Worm (Caenorhabditis elegans) whole organism, L4 larva: ENCODE results near the gene mct-4.

ENCODE experiments used
- F26F4.8 ChIP-seq: fragments of 200-800 bp; sonication (Bioruptor generic); conservative IDR thresholded peaks from 2 replicates; pipeline ENCODE4 v1.3.6; 2022; ENCODE audit warnings: missing genetic modification characterization, missing compliant biosample characterization
- F37D6.2 ChIP-seq: sonication (generic microtip); optimal IDR thresholded peaks from 2 replicates; lab custom pipeline; 2016; ENCODE audit warnings: mild to moderate bottlenecking, missing genetic modification characterization, missing compliant biosample characterization
- F49E8.2 ChIP-seq: sonication (generic microtip); optimal IDR thresholded peaks from 2 replicates; lab custom pipeline; 2016; ENCODE audit warnings: missing compliant biosample characterization, mild to moderate bottlenecking, missing genetic modification characterization, borderline replicate concordance
- Y48G9A.11 ChIP-seq: fragments of 200-800 bp; sonication (Bioruptor generic); IDR thresholded peaks from 2 replicates; pipeline ENCODE4 v1.3.6; 2022; ENCODE audit warnings: missing genetic modification reagents, missing genetic modification characterization, missing compliant biosample characterization
- ZK337.2 ChIP-seq: fragments of 200-800 bp; sonication (Bioruptor generic); IDR thresholded peaks from 2 replicates; pipeline ENCODE4 v1.3.6; 2022; ENCODE audit warnings: missing genetic modification reagents, missing genetic modification characterization, missing compliant biosample characterization
- aha-1 ChIP-seq: fragments of 150-350 bp; peaks from one replicate; lab custom pipeline; 2014; ENCODE audit warnings: missing biosample characterization, missing genetic modification characterization
- attf-4 ChIP-seq: sonication (generic microtip); optimal IDR thresholded peaks from 3 replicates; lab custom pipeline; 2017; ENCODE audit warnings: missing biosample characterization, missing genetic modification characterization
- ceh-28 ChIP-seq: fragments of 150-350 bp; optimal IDR thresholded peaks from 2 replicates; lab custom pipeline; 2014; ENCODE audit warnings: missing biosample characterization, missing genetic modification reagents, missing genetic modification characterization
- ceh-44 ChIP-seq: fragments of 200-800 bp; sonication (Bioruptor generic); IDR thresholded peaks from 2 replicates; pipeline ENCODE4 v1.3.6; 2022; ENCODE audit warnings: missing genetic modification reagents, missing genetic modification characterization, missing compliant biosample characterization
- ceh-82 ChIP-seq: sonication (generic microtip); optimal IDR thresholded peaks from 2 replicates; lab custom pipeline; 2017; ENCODE audit warnings: missing biosample characterization, missing genetic modification characterization
- cey-2 ChIP-seq: sonication (generic microtip); optimal IDR thresholded peaks from 3 replicates; lab custom pipeline; 2017; ENCODE audit warnings: missing genetic modification characterization, mild to moderate bottlenecking, missing compliant biosample characterization, antibody characterized with exemption, borderline replicate concordance; ENCODE audit not compliant: insufficient read depth
- daf-19 ChIP-seq: fragments of 200-800 bp; sonication (Bioruptor generic); conservative IDR thresholded peaks from 2 replicates; pipeline ENCODE4 v1.3.6; 2022; ENCODE audit warnings: missing genetic modification characterization, missing compliant biosample characterization
- daf-8 ChIP-seq: fragments of 200-800 bp; sonication (Bioruptor generic); IDR thresholded peaks from 2 replicates; pipeline ENCODE4 v1.3.6; 2022; ENCODE audit warnings: missing genetic modification characterization, missing compliant biosample characterization
- dmd-6 ChIP-seq: fragments of 200-800 bp; sonication (Bioruptor generic); IDR thresholded peaks from 2 replicates; pipeline ENCODE4 v1.3.6; 2022; ENCODE audit warnings: missing genetic modification reagents, missing genetic modification characterization, missing compliant biosample characterization
- fos-1 ChIP-seq: fragments of 150-350 bp; optimal IDR thresholded peaks from 2 replicates; lab custom pipeline; 2014; ENCODE audit warnings: missing biosample characterization, missing genetic modification characterization
- gei-8 ChIP-seq: fragments of 200-800 bp; sonication (Bioruptor generic); optimal IDR thresholded peaks from 2 replicates; lab custom pipeline; 2018; ENCODE audit warnings: mild to moderate bottlenecking, missing genetic modification characterization, missing compliant biosample characterization
- hlh-11 ChIP-seq: fragments of 200-800 bp; sonication (Bioruptor generic); optimal IDR thresholded peaks from 2 replicates; lab custom pipeline; 2018; ENCODE audit warnings: mild to moderate bottlenecking, missing genetic modification characterization, missing compliant biosample characterization
- hmg-1.1 ChIP-seq: fragments of 200-800 bp; sonication (Bioruptor generic); IDR thresholded peaks from 2 replicates; pipeline ENCODE4 v1.3.6; 2022; ENCODE audit warnings: missing genetic modification reagents, missing genetic modification characterization, missing compliant biosample characterization
- lin-13 ChIP-seq: fragments of 150-350 bp; optimal IDR thresholded peaks from 2 replicates; lab custom pipeline; 2014; ENCODE audit warnings: missing biosample characterization, missing genetic modification reagents, missing genetic modification characterization
- lin-15B ChIP-seq: fragments of 150-350 bp; sonication (generic microtip); optimal IDR thresholded peaks from 3 replicates; lab custom pipeline; 2014; ENCODE audit warnings: missing biosample characterization, missing genetic modification characterization
- lin-29 ChIP-seq: fragments of 200-800 bp; sonication (Bioruptor generic); IDR thresholded peaks from 2 replicates; pipeline ENCODE4 v1.3.6; 2022; ENCODE audit warnings: missing genetic modification reagents, missing genetic modification characterization, missing compliant biosample characterization
- lir-3 ChIP-seq: sonication (generic microtip); optimal IDR thresholded peaks from 2 replicates; lab custom pipeline; 2016; ENCODE audit warnings: mild to moderate bottlenecking, missing genetic modification characterization, missing compliant biosample characterization
- lsy-2 ChIP-seq, 2 experiments: fragments of 150-350 bp in 1 of 2; sonication (generic microtip) in 1 of 2; optimal IDR thresholded peaks; 2 replicates each; lab custom pipeline; 2014 to 2017; ENCODE audit warnings: missing biosample characterization in 2 of 2, missing genetic modification characterization in 2 of 2
- mdl-1 ChIP-seq, 2 experiments: fragments of 150-350 bp in 1 of 2; sonication (generic microtip) in 1 of 2; optimal IDR thresholded peaks; 2 replicates each; lab custom pipeline; 2014 to 2017; ENCODE audit warnings: missing biosample characterization in 2 of 2, missing genetic modification characterization in 2 of 2
- mep-1 ChIP-seq: fragments of 150-350 bp; sonication (generic microtip); optimal IDR thresholded peaks from 3 replicates; lab custom pipeline; 2014; ENCODE audit warnings: missing biosample characterization, missing genetic modification characterization
- mxl-2 ChIP-seq: fragments of 200-800 bp; sonication (Bioruptor generic); conservative IDR thresholded peaks from 2 replicates; pipeline ENCODE4 v1.3.6; 2022; ENCODE audit warnings: missing genetic modification reagents, missing genetic modification characterization, missing compliant biosample characterization
- mxl-3 ChIP-seq: fragments of 200-800 bp; sonication (Bioruptor generic); optimal IDR thresholded peaks from 2 replicates; lab custom pipeline; 2018; ENCODE audit warnings: mild to moderate bottlenecking, missing genetic modification characterization, missing compliant biosample characterization
- nhr-237 ChIP-seq: sonication (generic microtip); optimal IDR thresholded peaks from 2 replicates; lab custom pipeline; 2017; ENCODE audit warnings: missing biosample characterization, missing genetic modification characterization
- nhr-25 ChIP-seq: sonication (generic microtip); optimal IDR thresholded peaks from 2 replicates; lab custom pipeline; 2017; ENCODE audit warnings: missing genetic modification characterization, mild to moderate bottlenecking, missing compliant biosample characterization, antibody characterized with exemption, moderate library complexity, borderline replicate concordance; ENCODE audit not compliant: insufficient read depth
- nhr-28 ChIP-seq: fragments of 150-350 bp; optimal IDR thresholded peaks from 2 replicates; lab custom pipeline; 2014; ENCODE audit warnings: missing biosample characterization, missing genetic modification characterization
- nhr-41 ChIP-seq: fragments of 200-800 bp; sonication (Bioruptor generic); IDR thresholded peaks from 2 replicates; pipeline ENCODE4 v1.3.6; 2022; ENCODE audit warnings: missing genetic modification reagents, missing genetic modification characterization, missing compliant biosample characterization
- nhr-76 ChIP-seq: fragments of 150-350 bp; optimal IDR thresholded peaks from 2 replicates; lab custom pipeline; 2014; ENCODE audit warnings: missing biosample characterization, missing genetic modification characterization
- nhr-77 ChIP-seq: fragments of 150-350 bp; optimal IDR thresholded peaks from 2 replicates; lab custom pipeline; 2014; ENCODE audit warnings: missing biosample characterization, missing genetic modification characterization
- pha-4 ChIP-seq, 2 experiments: fragments of 150-350 bp in 1 of 2; fragments of 200-800 bp in 1 of 2; sonication (Bioruptor generic) in 1 of 2; IDR thresholded peaks in 1 of 2; optimal IDR thresholded peaks in 1 of 2; 2 replicates each; pipeline versions ENCODE4 v1.3.6 to Lab custom; 2014 to 2022; ENCODE audit warnings: missing genetic modification characterization in 2 of 2, missing genetic modification reagents in 2 of 2, missing biosample characterization in 1 of 2, missing compliant biosample characterization in 1 of 2
- rbr-2 ChIP-seq: sonication (generic microtip); optimal IDR thresholded peaks from 2 replicates; lab custom pipeline; 2016; ENCODE audit warnings: missing genotype, missing genetic modification characterization, missing compliant biosample characterization
- snpc-1.2 ChIP-seq: fragments of 200-800 bp; sonication (Bioruptor generic); IDR thresholded peaks from 2 replicates; pipeline ENCODE4 v1.3.6; 2022; ENCODE audit warnings: missing genetic modification reagents, missing genetic modification characterization, missing compliant biosample characterization
- tra-1 ChIP-seq: fragments of 200-800 bp; sonication (Bioruptor generic); IDR thresholded peaks from 2 replicates; pipeline ENCODE4 v1.3.6; 2022; ENCODE audit warnings: missing genetic modification reagents, missing genetic modification characterization, missing compliant biosample characterization
- unc-62 ChIP-seq, 3 experiments: fragments of 150-350 bp in 1 of 3; sonication (generic microtip); optimal IDR thresholded peaks in 2 of 3; peaks in 1 of 3; 1 replicate in 1 of 3; 2 replicates in 2 of 3; lab custom pipeline; 2014 to 2017; ENCODE audit warnings: missing biosample characterization in 3 of 3, missing genetic modification characterization in 3 of 3, missing genetic modification reagents in 3 of 3, missing genotype in 1 of 3
- vab-7 ChIP-seq: fragments of 200-800 bp; sonication (Bioruptor generic); IDR thresholded peaks from 2 replicates; pipeline ENCODE4 v1.3.6; 2022; ENCODE audit warnings: missing genetic modification reagents, missing genetic modification characterization, missing compliant biosample characterization
- zip-2 ChIP-seq: fragments of 150-350 bp; optimal IDR thresholded peaks from 2 replicates; lab custom pipeline; 2014; ENCODE audit warnings: missing biosample characterization, missing genetic modification characterization

mct-4 gene

DNA sequence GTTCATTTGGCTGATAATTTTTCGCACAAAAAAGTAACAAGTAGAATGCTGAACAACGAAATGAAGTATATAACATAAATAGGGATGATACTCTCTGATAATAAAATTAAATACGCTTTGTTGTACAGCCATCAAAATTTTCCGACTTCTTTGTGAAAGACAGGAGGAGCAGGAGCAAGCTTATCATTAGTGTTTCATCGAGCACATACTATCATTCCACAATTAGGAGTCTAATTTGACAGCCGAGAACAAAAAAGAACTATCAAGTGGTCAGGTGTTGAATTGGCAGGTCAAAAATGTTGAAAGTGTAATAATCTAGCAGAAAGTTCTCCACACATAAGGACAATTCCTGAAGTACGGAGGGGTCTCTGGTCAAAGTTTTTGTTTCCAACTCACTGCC, 1.4 kb downstream of the mct-4 start (continued):
- TF ChIP-seq lir-3 (tag; lab: Kevin White, UChicago) (no peak), hlh-11 (tag; lab: Kevin White, UChicago) (peak; percentile 57), vab-7 (no peak), lin-15B (tag; lab: Kevin White, UChicago) (no peak), ZK337.2 (GFP tag; lab: Robert Waterston, UW) (no peak)
- TF ChIP-seq, all 104 proteins: peak for 6

- TF ChIP-seq tra-1 (GFP tag; lab: Robert Waterston, UW) (no peak), nhr-41 (GFP tag; lab: Robert Waterston, UW) (no peak), gei-8 (no peak)
Observed at ce11 chrX:4920942-4921540, 8.5 kb downstream of the mct-4 start, which contains the start of gene K05B2.4. K05B2.4 (minus strand) TSS chrX:4920992.

ce11 chrX:4915879-4916278, 13.7 kb downstream of the mct-4 start, which contains the start of gene ifa-4:
ifa-4 (minus strand) TSS chrX:4915979.
- TF ChIP-seq ceh-44 (GFP tag; lab: Robert Waterston, UW) (no peak), mdl-1 (tag; optimal IDR thresholded peaks at IDR 0.05; lab: Kevin White, UChicago) (no peak)

DNA sequence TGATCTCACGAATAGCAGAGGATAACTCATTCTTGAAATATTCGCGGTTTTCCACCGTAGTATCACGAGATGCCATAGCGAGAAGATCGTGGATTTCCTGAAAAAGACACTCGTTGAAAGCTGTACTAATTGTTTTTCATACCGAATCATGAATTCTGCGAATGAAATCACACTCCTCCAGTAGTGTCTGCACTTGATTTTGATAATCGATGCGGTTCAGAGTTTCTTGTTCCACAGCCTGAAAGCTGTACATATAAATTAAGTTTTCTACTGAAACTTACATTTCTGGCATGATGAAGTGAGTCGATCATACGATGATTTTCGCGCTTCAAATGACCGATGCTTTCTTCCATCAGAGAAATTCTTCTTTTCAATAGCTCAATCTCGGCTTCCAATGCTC, 15.1 kb downstream of the mct-4 start:
- peak in 1 of 2 experiments; percentile 81 for TF ChIP-seq unc-62 (GFP tag; optimal IDR thresholded peaks at IDR 0.05 in 1 of 2; lab: Kevin White, UChicago)
- no peak for TF ChIP-seq unc-62 (tag; optimal IDR thresholded peaks at IDR 0.05; lab: Kevin White, UChicago)
- no peak for TF ChIP-seq hmg-1.1 (GFP tag; lab: Robert Waterston, UW)
- no peak for TF ChIP-seq daf-19 (GFP tag; lab: Robert Waterston, UW)
- no peak for TF ChIP-seq F37D6.2 (tag; lab: Kevin White, UChicago)
- no peak for TF ChIP-seq pha-4 (GFP tag; IDR thresholded peaks at IDR 0.05; lab: Robert Waterston, UW)
- TF ChIP-seq pha-4 (tag; optimal IDR thresholded peaks at IDR 0.05; lab: Kevin White, UChicago) = no peak
- no peak for TF ChIP-seq ceh-82 (tag; lab: Kevin White, UChicago)
- TF ChIP-seq ceh-28 (tag; lab: Kevin White, UChicago) = no peak
- TF ChIP-seq nhr-28 (tag; lab: Kevin White, UChicago) = no peak
- TF ChIP-seq lsy-2 (tag; optimal IDR thresholded peaks at IDR 0.05; lab: Kevin White, UChicago) = no peak

DNA sequence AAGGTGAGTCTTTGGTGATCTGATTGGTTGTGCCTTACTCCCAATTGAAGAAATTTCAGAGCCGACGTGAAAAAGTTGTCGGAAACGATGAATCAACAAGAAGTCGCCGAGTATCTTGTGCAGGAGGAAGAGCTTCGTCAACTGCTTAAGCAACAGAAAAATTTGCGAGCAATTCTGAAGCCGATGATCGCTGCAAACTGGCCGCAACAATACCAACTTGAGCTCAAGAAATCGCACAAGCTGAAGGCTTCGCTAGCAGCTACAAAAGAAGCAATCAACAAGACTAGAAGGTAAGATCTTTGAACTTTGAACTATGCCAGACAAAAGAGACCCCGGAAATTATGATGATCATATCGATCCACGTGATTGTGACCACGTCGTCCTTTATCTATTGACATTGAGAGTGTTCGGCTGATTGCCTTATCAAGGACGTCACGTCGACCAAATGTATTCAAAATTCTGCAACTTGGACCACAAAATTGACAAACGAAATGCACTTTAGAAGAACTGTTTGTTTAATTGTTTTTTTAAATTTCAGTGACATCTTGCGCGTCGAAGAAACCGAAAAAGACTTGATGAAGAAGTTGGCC, 18.2 kb downstream of the mct-4 start:
- peak in 1 of 2 experiments; percentile 22 for TF ChIP-seq unc-62 (GFP tag; optimal IDR thresholded peaks at IDR 0.05 in 1 of 2; lab: Kevin White, UChicago)
- TF ChIP-seq unc-62 (tag; optimal IDR thresholded peaks at IDR 0.05; lab: Kevin White, UChicago) = no peak
- TF ChIP-seq zip-2 (tag; lab: Kevin White, UChicago) = no peak
- no peak for TF ChIP-seq nhr-77 (tag; lab: Kevin White, UChicago)
- no peak for TF ChIP-seq nhr-25 (tag; lab: Kevin White, UChicago)
- TF ChIP-seq F49E8.2 (tag; lab: Kevin White, UChicago) = no peak
- TF ChIP-seq dmd-6 = peak; percentile 28; the same call in 1 of the 2 replicates
- no peak for TF ChIP-seq tra-1 (GFP tag; lab: Robert Waterston, UW)
- no peak for TF ChIP-seq nhr-237 (tag; lab: Kevin White, UChicago)
- no peak for TF ChIP-seq lin-13 (GFP tag; lab: Kevin White, UChicago)
- no peak for TF ChIP-seq gei-8
- TF ChIP-seq cey-2 (tag; lab: Kevin White, UChicago) = no peak
- TF ChIP-seq fos-1 (tag; lab: Kevin White, UChicago) = no peak
- TF ChIP-seq lsy-2 (tag; optimal IDR thresholded peaks at IDR 0.05; lab: Kevin White, UChicago) = no peak
- no peak for TF ChIP-seq nhr-76
- no peak for TF ChIP-seq mep-1 (tag; lab: Kevin White, UChicago)
- TF ChIP-seq Y48G9A.11 (GFP tag; lab: Robert Waterston, UW) = no peak
- no peak for TF ChIP-seq daf-8 (GFP tag; lab: Robert Waterston, UW)
- no peak for TF ChIP-seq mxl-2 (GFP tag; lab: Robert Waterston, UW)
- TF ChIP-seq F26F4.8 = no peak
- peak; percentile 34 for TF ChIP-seq aha-1 (tag; lab: Kevin White, UChicago)
- TF ChIP-seq rbr-2 (tag; lab: Kevin White, UChicago) = no peak
- TF ChIP-seq hlh-11 (tag; lab: Kevin White, UChicago) = no peak
- TF ChIP-seq snpc-1.2 (GFP tag; lab: Robert Waterston, UW) = no peak
- TF ChIP-seq attf-4 (tag; lab: Kevin White, UChicago) = no peak
- no peak for TF ChIP-seq lin-29
- no peak for TF ChIP-seq mxl-3
